Worm (Caenorhabditis elegans) whole organism, early embryonic: Measurements from ENCODE around the gene clik-2.

ENCODE experiments used
- aly-1 ChIP-seq: sonication (generic microtip); optimal IDR thresholded peaks from 2 replicates; lab custom pipeline; 2016; ENCODE audit warnings: missing genetic modification characterization, missing compliant biosample characterization
- ama-1 ChIP-seq: fragments of 150-350 bp; optimal IDR thresholded peaks from 2 replicates; lab custom pipeline; 2014
- flt-1 ChIP-seq: fragments of 200-800 bp; sonication (Bioruptor generic); IDR thresholded peaks from 2 replicates; pipeline ENCODE4 v1.3.6; 2022; ENCODE audit warnings: missing genetic modification characterization, missing compliant biosample characterization
- hmbx-1 ChIP-seq: sonication (generic microtip); optimal IDR thresholded peaks from 2 replicates; lab custom pipeline; 2016; ENCODE audit warnings: mild to moderate bottlenecking, missing genetic modification characterization, missing compliant biosample characterization
- hnd-1 ChIP-seq: sonication (generic microtip); optimal IDR thresholded peaks from 2 replicates; lab custom pipeline; 2016; ENCODE audit warnings: missing genetic modification characterization, missing compliant biosample characterization
- sea-1 ChIP-seq: fragments of 200-800 bp; sonication (Bioruptor generic); conservative IDR thresholded peaks from 2 replicates; pipeline ENCODE4 v1.3.6; 2022; ENCODE audit warnings: missing genetic modification characterization, missing compliant biosample characterization
- tbx-11 ChIP-seq: fragments of 200-800 bp; sonication (Bioruptor generic); IDR thresholded peaks from 2 replicates; pipeline ENCODE4 v1.3.6; 2022; ENCODE audit warnings: missing genetic modification characterization, missing compliant biosample characterization

DNA sequence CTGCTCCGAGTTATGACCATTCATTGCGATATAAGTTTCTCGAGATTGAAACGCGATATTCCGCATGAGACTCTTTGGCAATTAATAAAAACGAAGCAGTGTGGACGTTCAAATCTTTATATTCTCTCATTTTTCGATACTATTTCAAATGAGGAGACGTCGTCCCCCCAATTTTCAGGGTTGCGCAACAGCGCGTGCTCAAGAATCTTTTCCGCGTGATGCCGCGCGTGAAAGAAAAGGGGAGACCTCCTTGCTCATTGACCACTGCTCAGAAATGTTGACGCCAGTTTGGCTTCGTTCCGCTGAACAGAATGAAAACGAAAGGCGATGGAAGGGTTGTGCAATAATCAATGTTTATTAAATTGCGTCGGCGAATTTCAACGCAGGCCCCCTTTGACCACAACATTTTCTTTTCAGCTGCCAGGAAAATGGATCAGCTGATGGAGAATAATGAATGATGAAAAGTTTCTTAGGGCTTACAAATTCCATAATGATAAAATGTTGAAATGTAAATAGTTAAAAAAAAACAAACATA is 33.5 kb downstream of the clik-2 start:
- TF ChIP-seq hmbx-1 (tag; lab: Kevin White, UChicago): no peak
- no peak for TF ChIP-seq flt-1 (GFP tag; lab: Robert Waterston, UW)
- no peak for TF ChIP-seq tbx-11 (GFP tag; lab: Robert Waterston, UW)
- no peak for TF ChIP-seq ama-1 (lab: Kevin White, UChicago)
- TF ChIP-seq hnd-1 (tag; lab: Kevin White, UChicago): no peak
- no peak for TF ChIP-seq sea-1 (GFP tag; lab: Robert Waterston, UW)
- TF ChIP-seq aly-1 (tag; lab: Kevin White, UChicago): no peak
